Fruit fly (Drosophila melanogaster) whole organism, adult: ENCODE measurements around the gene CG43181.

Experiments
- CG12768 ChIP-seq: fragments of 200-800 bp; sonication (Bioruptor generic); optimal IDR thresholded peaks from 2 replicates; lab custom pipeline; 2017; ENCODE audit warnings: missing biosample characterization, missing genetic modification characterization, mild to moderate bottlenecking, moderate library complexity, missing genetic modification reagents
- CG14711 ChIP-seq: fragments of 200-800 bp; sonication (Bioruptor generic); optimal IDR thresholded peaks from 2 replicates; lab custom pipeline; 2018; ENCODE audit warnings: missing biosample characterization, mild to moderate bottlenecking, missing genetic modification characterization, moderate library complexity
- CG5204 ChIP-seq: fragments of 200-800 bp; sonication (Bioruptor generic); optimal IDR thresholded peaks from 2 replicates; lab custom pipeline; 2016; ENCODE audit warnings: missing biosample characterization, missing genetic modification characterization
- CG7045 ChIP-seq: fragments of 200-800 bp; sonication (Bioruptor generic); optimal IDR thresholded peaks from 2 replicates; lab custom pipeline; 2017; ENCODE audit warnings: missing biosample characterization, mild to moderate bottlenecking, missing genetic modification characterization
- Hr96 ChIP-seq: fragments of 200-800 bp; sonication (Bioruptor generic); optimal IDR thresholded peaks from 2 replicates; lab custom pipeline; 2016; ENCODE audit warnings: missing biosample characterization, missing genetic modification characterization
- Mnt ChIP-seq: fragments of 200-800 bp; sonication (Bioruptor generic); optimal IDR thresholded peaks from 2 replicates; lab custom pipeline; 2016; ENCODE audit warnings: missing biosample characterization, mild to moderate bottlenecking, missing genetic modification characterization
- bab1 ChIP-seq: fragments of 200-800 bp; sonication (Bioruptor generic); optimal IDR thresholded peaks from 3 replicates; lab custom pipeline; 2019; ENCODE audit warnings: missing biosample characterization, mild to moderate bottlenecking, missing genetic modification characterization, moderate library complexity
- kay ChIP-seq: fragments of 200-800 bp; sonication (Bioruptor generic); peaks from one replicate; lab custom pipeline; 2016; ENCODE audit warnings: missing biosample characterization, missing genetic modification characterization, borderline replicate concordance
- pad ChIP-seq: fragments of 200-800 bp; sonication (Bioruptor generic); optimal IDR thresholded peaks from 3 replicates; lab custom pipeline; 2017; ENCODE audit warnings: missing biosample characterization, missing genetic modification characterization, mild to moderate bottlenecking, moderate library complexity, missing genetic modification reagents
- tj ChIP-seq: fragments of 200-800 bp; sonication (Bioruptor generic); optimal IDR thresholded peaks from 3 replicates; lab custom pipeline; 2017; ENCODE audit warnings: missing biosample characterization, mild to moderate bottlenecking, missing genetic modification characterization, moderate library complexity

DNA sequence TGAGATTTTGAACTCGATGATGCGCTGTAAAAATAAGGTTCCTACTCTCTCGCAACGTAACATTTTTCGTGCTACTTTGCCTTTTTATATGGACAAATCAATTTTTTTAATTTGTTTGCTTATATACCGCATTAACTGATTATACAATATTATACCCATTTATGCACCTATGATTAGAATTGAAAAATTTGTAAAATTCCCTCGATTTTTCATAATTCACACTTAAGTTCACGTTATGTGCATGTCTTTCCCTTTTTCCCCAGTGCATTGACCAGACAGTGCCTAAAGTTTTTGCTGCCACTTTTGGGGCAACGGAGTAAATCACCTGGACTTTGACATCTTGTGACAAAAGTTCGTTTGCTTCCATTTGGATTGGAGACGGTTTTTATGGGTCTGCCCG lies 40.1 kb downstream of the CG43181 start:
- TF ChIP-seq Mnt (GFP tag; lab: Kevin White, UChicago) (no peak), CG12768 (GFP tag; lab: Kevin White, UChicago) (no peak), Hr96 (GFP tag; lab: Kevin White, UChicago) (no peak), kay (GFP tag; lab: Kevin White, UChicago) (no peak), pad (GFP tag; lab: Kevin White, UChicago) (no peak), CG14711 (no peak), CG5204 (GFP tag; lab: Kevin White, UChicago) (no peak), bab1 (GFP tag; lab: Kevin White, UChicago) (no peak), tj (GFP tag; lab: Kevin White, UChicago) (no peak), CG7045 (GFP tag; lab: Kevin White, UChicago) (no peak)
